Worm (Caenorhabditis elegans): ENCODE results near the gene pdtf-1.

pdtf-1 gene

ce11 chrIV:8453178-8453577, 20.3 kb downstream of the pdtf-1 start:
- TF ChIP-seq atf-7 (tag; optimal IDR thresholded peaks at IDR 0.05) (peak; percentile 26), ztf-25 (GFP tag; IDR thresholded peaks at IDR 0.05) (no peak), ets-4 (GFP tag; optimal IDR thresholded peaks at IDR 0.05) (no peak), let-526 (GFP tag; IDR thresholded peaks at IDR 0.05) (no peak), gei-17 (GFP tag; optimal IDR thresholded peaks at IDR 0.05) (no peak), ekl-4 (GFP tag; IDR thresholded peaks at IDR 0.05) (no peak), attf-6 (GFP tag; IDR thresholded peaks at IDR 0.05) (no peak), K11D2.4 (GFP tag; IDR thresholded peaks at IDR 0.05) (no peak), hsf-1 (GFP tag; IDR thresholded peaks at IDR 0.05) (no peak), zim-3 (tag; optimal IDR thresholded peaks at IDR 0.05) (no peak), tbp1 (GFP tag; optimal IDR thresholded peaks at IDR 0.05) (peak; percentile 25), cebp-2 (GFP tag; IDR thresholded peaks at IDR 0.05) (no peak), let-607 (tag; optimal IDR thresholded peaks at IDR 0.05) (peak in 1 of 2 experiments; percentile 48), nfyb-1 (GFP tag; IDR thresholded peaks at IDR 0.05) (0 out of 2 replicates have a peak, but pooled peaks have one; percentile 25), ztf-6 (GFP tag; IDR thresholded peaks at IDR 0.05) (no peak), nhr-90 (tag; optimal IDR thresholded peaks at IDR 0.05) (no peak), nhr-80 (tag; optimal IDR thresholded peaks at IDR 0.05) (peak; percentile 86), F33H1.4 (GFP tag; IDR thresholded peaks at IDR 0.05) (no peak), ama-1 (optimal IDR thresholded peaks at IDR 0.05) (no peak), ama-1 (GFP tag; optimal IDR thresholded peaks at IDR 0.05) (no peak), sptf-2 (GFP tag; optimal IDR thresholded peaks at IDR 0.05) (no peak), B0336.3 (GFP tag; IDR thresholded peaks at IDR 0.05) (no peak), him-1 (tag; optimal IDR thresholded peaks at IDR 0.05) (no peak), Y56A3A.18 (GFP tag; IDR thresholded peaks at IDR 0.05) (no peak), ceh-91 (GFP tag; IDR thresholded peaks at IDR 0.05) (no peak), efl-1 (GFP tag; optimal IDR thresholded peaks at IDR 0.05) (no peak), lag-1 (GFP tag; IDR thresholded peaks at IDR 0.05) (no peak), cebp-1 (GFP tag; IDR thresholded peaks at IDR 0.05) (no peak), cebp-1 (tag; optimal IDR thresholded peaks at IDR 0.05) (no peak), ztf-28 (GFP tag; IDR thresholded peaks at IDR 0.05) (no peak), ccch-3 (GFP tag; optimal IDR thresholded peaks at IDR 0.05) (no peak), madf-6 (GFP tag; IDR thresholded peaks at IDR 0.05) (no peak), madf-10 (tag; optimal IDR thresholded peaks at IDR 0.05) (no peak), ceh-27 (GFP tag; optimal IDR thresholded peaks at IDR 0.05) (no peak), F39B2.1 (GFP tag; IDR thresholded peaks at IDR 0.05) (no peak), ztf-3 (GFP tag; optimal IDR thresholded peaks at IDR 0.05) (no peak), snpc-1.3 (tag; optimal IDR thresholded peaks at IDR 0.05; ENCODE audit: insufficient read depth) (no peak), D2030.7 (GFP tag; IDR thresholded peaks at IDR 0.05) (no peak), athp-1 (tag; optimal IDR thresholded peaks at IDR 0.05) (no peak), Y53F4B.3 (GFP tag; IDR thresholded peaks at IDR 0.05) (no peak), nhr-120 (GFP tag; IDR thresholded peaks at IDR 0.05) (no peak)

- TF ChIP-seq nhr-80 (tag; optimal IDR thresholded peaks at IDR 0.05): peak; percentile 3
- no peak for TF ChIP-seq ceh-91 (GFP tag; IDR thresholded peaks at IDR 0.05)
Observed at ce11 chrIV:8454076-8454475, 21.2 kb downstream of the pdtf-1 start.

Data from whole organism, young adult.